Worm (Caenorhabditis elegans) whole organism, L1 larva: ENCODE results near the gene ari-2.

Experiments
- C34B4.2 ChIP-seq: sonication (generic microtip); optimal IDR thresholded peaks from 2 replicates; lab custom pipeline; 2017; ENCODE audit warnings: mild to moderate bottlenecking, missing genetic modification characterization, missing compliant biosample characterization
- aha-1 ChIP-seq: fragments of 150-350 bp; optimal IDR thresholded peaks from 2 replicates; lab custom pipeline; 2014; ENCODE audit warnings: missing biosample characterization, missing genetic modification characterization
- alr-1 ChIP-seq: fragments of 200-800 bp; sonication (Bioruptor generic); optimal IDR thresholded peaks from 2 replicates; lab custom pipeline; 2018; ENCODE audit warnings: borderline replicate concordance, mild to moderate bottlenecking, missing genetic modification characterization, missing compliant biosample characterization
- ama-1 ChIP-seq: fragments of 150-350 bp; optimal IDR thresholded peaks from 2 replicates; lab custom pipeline; 2014
- blmp-1 ChIP-seq: fragments of 150-350 bp; optimal IDR thresholded peaks from 2 replicates; lab custom pipeline; 2014; ENCODE audit warnings: missing biosample characterization, missing genetic modification characterization
- ceh-8 ChIP-seq: fragments of 200-800 bp; sonication (Bioruptor generic); optimal IDR thresholded peaks from 2 replicates; lab custom pipeline; 2018; ENCODE audit warnings: mild to moderate bottlenecking, missing genetic modification characterization, moderate library complexity, missing compliant biosample characterization
- ceh-82 ChIP-seq, 3 experiments: fragments of 150-350 bp in 1 of 3; sonication (generic microtip) in 2 of 3; optimal IDR thresholded peaks; 2 replicates each; lab custom pipeline; 2014 to 2017; ENCODE audit warnings: missing biosample characterization in 3 of 3, missing genetic modification characterization in 3 of 3
- ceh-88 ChIP-seq: fragments of 200-800 bp; sonication (Bioruptor generic); IDR thresholded peaks from 2 replicates; pipeline ENCODE4 v1.3.6; 2022; ENCODE audit warnings: missing genetic modification characterization, missing compliant biosample characterization
- dpl-1 ChIP-seq, 3 experiments: fragments of 150-350 bp in 2 of 3; sonication (generic microtip) in 1 of 3; optimal IDR thresholded peaks; 2 replicates each; lab custom pipeline; 2014 to 2017; ENCODE audit warnings: missing biosample characterization in 3 of 3, missing genetic modification characterization in 3 of 3, missing genetic modification reagents in 3 of 3
- efl-1 ChIP-seq, 4 experiments: fragments of 150-350 bp; optimal IDR thresholded peaks in 3 of 4; peaks in 1 of 4; 1 replicate in 1 of 4; 2 replicates in 3 of 4; lab custom pipeline; 2014; ENCODE audit warnings: missing biosample characterization in 2 of 4, missing genetic modification characterization in 2 of 4, missing genetic modification reagents in 2 of 4
- egl-13 ChIP-seq: sonication (generic microtip); optimal IDR thresholded peaks from 2 replicates; lab custom pipeline; 2016; ENCODE audit warnings: missing genotype, missing genetic modification reagents, missing genetic modification characterization, missing compliant biosample characterization
- ets-5 ChIP-seq: fragments of 200-800 bp; sonication (Bioruptor generic); IDR thresholded peaks from 2 replicates; pipeline ENCODE4 v1.3.6; 2022; ENCODE audit warnings: missing genetic modification characterization, missing compliant biosample characterization
- fkh-4 ChIP-seq: sonication (generic microtip); optimal IDR thresholded peaks from 2 replicates; lab custom pipeline; 2016; ENCODE audit warnings: missing compliant biosample characterization, missing genetic modification characterization, borderline replicate concordance
- fos-1 ChIP-seq: fragments of 150-350 bp; optimal IDR thresholded peaks from 2 replicates; lab custom pipeline; 2014; ENCODE audit warnings: missing biosample characterization, missing genetic modification characterization
- hlh-17 ChIP-seq: fragments of 200-800 bp; sonication (Bioruptor generic); optimal IDR thresholded peaks from 2 replicates; lab custom pipeline; 2018; ENCODE audit warnings: missing genetic modification characterization, mild to moderate bottlenecking, missing compliant biosample characterization, moderate library complexity, borderline replicate concordance
- irx-1 ChIP-seq: sonication (generic microtip); optimal IDR thresholded peaks from 2 replicates; lab custom pipeline; 2016; ENCODE audit warnings: missing genetic modification characterization, missing compliant biosample characterization
- jun-1 ChIP-seq: fragments of 150-350 bp; optimal IDR thresholded peaks from 2 replicates; lab custom pipeline; 2014; ENCODE audit warnings: missing biosample characterization, missing genetic modification reagents, missing genetic modification characterization
- lin-13 ChIP-seq: fragments of 150-350 bp; optimal IDR thresholded peaks from 2 replicates; lab custom pipeline; 2014; ENCODE audit warnings: missing biosample characterization, missing genetic modification reagents, missing genetic modification characterization
- lin-14 ChIP-seq: fragments of 200-800 bp; sonication (Bioruptor generic); optimal IDR thresholded peaks from 2 replicates; lab custom pipeline; 2018; ENCODE audit warnings: mild to moderate bottlenecking, missing genetic modification characterization, moderate library complexity, missing compliant biosample characterization
- lin-35 ChIP-seq, 2 experiments: fragments of 150-350 bp; optimal IDR thresholded peaks; 2 replicates each; lab custom pipeline; 2014; ENCODE audit warnings: missing biosample characterization in 2 of 2, missing genetic modification characterization in 2 of 2, missing genetic modification reagents in 2 of 2
- lir-3 ChIP-seq: sonication (generic microtip); optimal IDR thresholded peaks from 2 replicates; lab custom pipeline; 2016; ENCODE audit warnings: mild to moderate bottlenecking, missing genetic modification characterization, moderate library complexity, missing compliant biosample characterization; ENCODE audit not compliant: poor library complexity
- lsy-2 ChIP-seq, 2 experiments: fragments of 150-350 bp; optimal IDR thresholded peaks; 2 replicates each; lab custom pipeline; 2014; ENCODE audit warnings: missing biosample characterization in 2 of 2, missing genetic modification characterization in 2 of 2
- mep-1 ChIP-seq: fragments of 150-350 bp; optimal IDR thresholded peaks from 2 replicates; lab custom pipeline; 2014; ENCODE audit warnings: missing biosample characterization, missing genetic modification characterization
- nhr-11 ChIP-seq: fragments of 150-350 bp; optimal IDR thresholded peaks from 2 replicates; lab custom pipeline; 2014; ENCODE audit warnings: missing biosample characterization, missing genetic modification characterization
- nhr-20 ChIP-seq: sonication (generic microtip); optimal IDR thresholded peaks from 2 replicates; lab custom pipeline; 2016; ENCODE audit warnings: mild to moderate bottlenecking, missing genetic modification characterization, missing compliant biosample characterization
- nhr-47 ChIP-seq: sonication (generic microtip); optimal IDR thresholded peaks from 2 replicates; lab custom pipeline; 2016; ENCODE audit warnings: mild to moderate bottlenecking, missing genetic modification characterization, moderate library complexity, missing compliant biosample characterization
- nhr-71 ChIP-seq: sonication (generic microtip); optimal IDR thresholded peaks from 2 replicates; lab custom pipeline; 2016; ENCODE audit warnings: mild to moderate bottlenecking, missing genetic modification characterization, moderate library complexity, missing compliant biosample characterization
- nhr-76 ChIP-seq: sonication (generic microtip); optimal IDR thresholded peaks from 2 replicates; lab custom pipeline; 2017; ENCODE audit warnings: missing biosample characterization, missing genetic modification characterization
- nhr-84 ChIP-seq: sonication (generic microtip); optimal IDR thresholded peaks from 2 replicates; lab custom pipeline; 2017; ENCODE audit warnings: missing biosample characterization, missing genetic modification characterization
- nhr-85 ChIP-seq: sonication (generic microtip); peaks from one replicate; lab custom pipeline; 2016; ENCODE audit warnings: missing genetic modification characterization, inconsistent platforms, missing compliant biosample characterization
- nhr-90 ChIP-seq: sonication (generic microtip); optimal IDR thresholded peaks from 2 replicates; lab custom pipeline; 2016; ENCODE audit warnings: mild to moderate bottlenecking, missing genetic modification characterization, missing compliant biosample characterization; ENCODE audit not compliant: poor library complexity
- snpc-4 ChIP-seq: fragments of 150-350 bp; optimal IDR thresholded peaks from 2 replicates; lab custom pipeline; 2014; ENCODE audit warnings: missing biosample characterization, missing genetic modification characterization
- snu-23 ChIP-seq: sonication (generic microtip); optimal IDR thresholded peaks from 2 replicates; lab custom pipeline; 2016; ENCODE audit warnings: missing genetic modification characterization, missing compliant biosample characterization
- swsn-7 ChIP-seq: sonication (generic microtip); optimal IDR thresholded peaks from 2 replicates; lab custom pipeline; 2016; ENCODE audit warnings: missing genetic modification characterization, missing compliant biosample characterization
- unc-130 ChIP-seq: fragments of 150-350 bp; optimal IDR thresholded peaks from 2 replicates; lab custom pipeline; 2017; ENCODE audit warnings: missing biosample characterization, missing genetic modification characterization, inconsistent platforms
- unc-62 ChIP-seq: fragments of 150-350 bp; optimal IDR thresholded peaks from 2 replicates; lab custom pipeline; 2014; ENCODE audit warnings: missing biosample characterization, missing genetic modification reagents, missing genetic modification characterization
- unc-98 ChIP-seq: fragments of 200-800 bp; sonication (Bioruptor generic); IDR thresholded peaks from 2 replicates; pipeline ENCODE4 v1.3.6; 2022; ENCODE audit warnings: missing genetic modification characterization, missing compliant biosample characterization
- vab-15 ChIP-seq: sonication (generic microtip); optimal IDR thresholded peaks from 2 replicates; lab custom pipeline; 2017; ENCODE audit warnings: missing genotype, mild to moderate bottlenecking, missing genetic modification characterization, missing compliant biosample characterization
- zag-1 ChIP-seq: fragments of 150-350 bp; optimal IDR thresholded peaks from 2 replicates; lab custom pipeline; 2014; ENCODE audit warnings: missing biosample characterization, missing genetic modification characterization
- ztf-11 ChIP-seq, 2 experiments: sonication (generic microtip); optimal IDR thresholded peaks; 2 replicates each; lab custom pipeline; 2016 to 2017; ENCODE audit warnings: missing genetic modification characterization in 2 of 2, missing biosample characterization in 1 of 2, missing compliant biosample characterization in 1 of 2
- ztf-4 ChIP-seq: fragments of 150-350 bp; optimal IDR thresholded peaks from 2 replicates; lab custom pipeline; 2014; ENCODE audit warnings: missing biosample characterization, missing genetic modification characterization

ari-2 gene

ce11 chrIV:5561497-5562155, 10.7 kb downstream of the ari-2 start (continued):
- TF ChIP-seq snu-23 (GFP tag; lab: Kevin White, UChicago) (peak; percentile 68), egl-13 (tag; lab: Kevin White, UChicago) (no peak), unc-98 (GFP tag; lab: Robert Waterston, UW) (no peak), ztf-4 (tag; lab: Kevin White, UChicago) (no peak), fkh-4 (tag; lab: Kevin White, UChicago) (no peak), snpc-4 (tag; lab: Kevin White, UChicago) (peak; percentile 7), fos-1 (tag; lab: Kevin White, UChicago) (peak; percentile 43), efl-1 (optimal IDR thresholded peaks at IDR 0.05; lab: Kevin White, UChicago) (peak; percentile 31 to 37), efl-1 (GFP tag; optimal IDR thresholded peaks at IDR 0.05 in 1 of 2; lab: Kevin White, UChicago) (peak in 1 of 2 experiments; percentile 92)

ce11 chrIV:5563280-5563679, 12.3 kb downstream of the ari-2 start:
- TF ChIP-seq unc-130 (tag; lab: Kevin White, UChicago) (no peak), ceh-8 (no peak), efl-1 (optimal IDR thresholded peaks at IDR 0.05; lab: Kevin White, UChicago) (peak in 1 of 2 experiments; percentile 4), efl-1 (GFP tag; optimal IDR thresholded peaks at IDR 0.05 in 1 of 2; lab: Kevin White, UChicago) (peak in 1 of 2 experiments; percentile 85), nhr-47 (tag; lab: Kevin White, UChicago) (peak; percentile 1), ets-5 (GFP tag; lab: Robert Waterston, UW) (no peak), blmp-1 (tag; lab: Kevin White, UChicago) (peak; percentile 68), ama-1 (lab: Kevin White, UChicago) (no peak), lin-14 (GFP tag; lab: Kevin White, UChicago) (peak; percentile 63), mep-1 (tag; lab: Kevin White, UChicago) (peak; percentile 83), nhr-20 (peak; percentile 40), alr-1 (tag; lab: Kevin White, UChicago) (no peak), nhr-90 (peak; percentile 45), lsy-2 (tag; optimal IDR thresholded peaks at IDR 0.05; lab: Kevin White, UChicago) (peak in 1 of 2 experiments; percentile 34), nhr-85 (tag; lab: Kevin White, UChicago) (peak; percentile 88), lin-13 (peak; percentile 24), dpl-1 (GFP tag; optimal IDR thresholded peaks at IDR 0.05; lab: Kevin White, UChicago) (peak; percentile 11 to 12 (median 12)), C34B4.2 (tag; lab: Kevin White, UChicago) (no peak), nhr-71 (peak; percentile 58), swsn-7 (tag; lab: Kevin White, UChicago) (no peak), ceh-82 (tag; optimal IDR thresholded peaks at IDR 0.05; lab: Kevin White, UChicago) (peak in 1 of 3 experiments; percentile 1), snu-23 (GFP tag; lab: Kevin White, UChicago) (peak; percentile 41)

ce11 chrIV:5564293-5564692, 13.4 kb downstream of the ari-2 start:
- no peak for TF ChIP-seq nhr-84 (tag; lab: Kevin White, UChicago)
- peak; percentile 69 for TF ChIP-seq nhr-85 (tag; lab: Kevin White, UChicago)
- TF ChIP-seq dpl-1 (GFP tag; optimal IDR thresholded peaks at IDR 0.05; lab: Kevin White, UChicago): no peak
- TF ChIP-seq mep-1 (tag; lab: Kevin White, UChicago): peak; percentile 33
- TF ChIP-seq aha-1 (tag; lab: Kevin White, UChicago): no peak
- TF ChIP-seq lin-14 (GFP tag; lab: Kevin White, UChicago): peak; percentile 1
- peak; percentile 76 for TF ChIP-seq blmp-1 (tag; lab: Kevin White, UChicago)
- TF ChIP-seq nhr-11 (tag; lab: Kevin White, UChicago): no peak
- no peak for TF ChIP-seq efl-1 (optimal IDR thresholded peaks at IDR 0.05; lab: Kevin White, UChicago)
- TF ChIP-seq efl-1 (GFP tag; optimal IDR thresholded peaks at IDR 0.05 in 1 of 2; lab: Kevin White, UChicago): peak in 1 of 2 experiments; percentile 7
- no peak for TF ChIP-seq hlh-17 (GFP tag; lab: Kevin White, UChicago)
- TF ChIP-seq, all 84 proteins: peak for 5

- TF ChIP-seq nhr-20 (peak; percentile 2), lin-35 (GFP tag; optimal IDR thresholded peaks at IDR 0.05; lab: Kevin White, UChicago) (no peak), unc-62 (no peak), lsy-2 (tag; optimal IDR thresholded peaks at IDR 0.05; lab: Kevin White, UChicago) (no peak), snpc-4 (tag; lab: Kevin White, UChicago) (peak; percentile 67), zag-1 (no peak), ztf-4 (tag; lab: Kevin White, UChicago) (no peak), blmp-1 (tag; lab: Kevin White, UChicago) (peak; percentile 45), mep-1 (tag; lab: Kevin White, UChicago) (peak; percentile 71), egl-13 (tag; lab: Kevin White, UChicago) (no peak), ets-5 (GFP tag; lab: Robert Waterston, UW) (no peak), jun-1 (no peak), vab-15 (no peak), fos-1 (tag; lab: Kevin White, UChicago) (no peak), snu-23 (GFP tag; lab: Kevin White, UChicago) (peak; percentile 62), nhr-85 (tag; lab: Kevin White, UChicago) (peak; percentile 36), ztf-11 (tag; optimal IDR thresholded peaks at IDR 0.05; lab: Kevin White, UChicago) (no peak), lin-13 (no peak), ceh-88 (no peak), nhr-11 (tag; lab: Kevin White, UChicago) (no peak), nhr-76 (tag; lab: Kevin White, UChicago) (no peak), lir-3 (tag; lab: Kevin White, UChicago) (no peak), ceh-82 (tag; optimal IDR thresholded peaks at IDR 0.05; lab: Kevin White, UChicago) (no peak), irx-1 (tag; lab: Kevin White, UChicago) (no peak)
Observed at ce11 chrIV:5565105-5565504, 14.2 kb downstream of the ari-2 start.
